Worm (Caenorhabditis elegans): ENCODE measurements around the gene srh-217.

DNA sequence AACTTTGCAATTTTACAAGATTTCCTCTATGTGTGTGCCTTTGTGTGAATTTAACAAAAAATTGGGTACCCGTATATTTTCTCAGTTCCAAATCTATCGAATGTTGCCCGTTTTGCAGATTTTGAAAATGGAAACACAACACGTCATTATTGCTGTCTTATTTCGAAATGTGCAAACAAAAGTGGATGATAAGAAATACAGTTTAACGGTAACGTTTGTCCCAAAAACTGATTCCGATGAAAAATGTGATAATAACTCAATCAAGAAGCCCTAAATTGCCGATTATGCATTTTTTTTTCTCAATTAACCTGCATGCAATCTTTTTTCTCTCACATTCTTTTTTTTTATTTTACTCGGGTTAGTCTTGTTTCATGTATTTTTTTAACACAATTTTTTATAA lies 30.0 kb upstream of the srh-217 start:
- no peak for TF ChIP-seq aly-1 (tag; optimal IDR thresholded peaks at IDR 0.05)
- no peak for TF ChIP-seq pes-1 (GFP tag; IDR thresholded peaks at IDR 0.05)
- no peak for TF ChIP-seq hmg-4 (GFP tag; optimal IDR thresholded peaks at IDR 0.05)
- no peak for TF ChIP-seq B0310.2 (tag; optimal IDR thresholded peaks at IDR 0.05)
- no peak for TF ChIP-seq ama-1 (optimal IDR thresholded peaks at IDR 0.05)

Data from whole organism, early embryonic.